Fruit fly (Drosophila melanogaster): ENCODE results near the gene CG14054.

The CG14054 gene

dm6 chrX:2076412-2077357 is 10.5 kb upstream of the CG14054 start, which contains the start of gene CG4025:
TSS of gene CG4025 (plus strand) at chrX:2076966.
- TF ChIP-seq Hr96 (GFP tag; optimal IDR thresholded peaks at IDR 0.05) (no peak), tj (GFP tag; optimal IDR thresholded peaks at IDR 0.05) (no peak), Mnt (GFP tag; optimal IDR thresholded peaks at IDR 0.05) (peak; percentile 10), CG1620 (GFP tag; optimal IDR thresholded peaks at IDR 0.05) (no peak), cic (GFP tag; optimal IDR thresholded peaks at IDR 0.05) (no peak), CG5204 (GFP tag; optimal IDR thresholded peaks at IDR 0.05) (no peak), Crg-1 (GFP tag; optimal IDR thresholded peaks at IDR 0.05) (no peak), ovo (GFP tag; optimal IDR thresholded peaks at IDR 0.05) (peak; percentile 56), Clk (GFP tag; optimal IDR thresholded peaks at IDR 0.05) (no peak), kay (GFP tag; ENCODE audit: borderline replicate concordance) (no peak), pad (GFP tag; optimal IDR thresholded peaks at IDR 0.05) (peak; percentile 99), toe (GFP tag; optimal IDR thresholded peaks at IDR 0.05) (no peak), CG33017 (tag; optimal IDR thresholded peaks at IDR 0.05) (no peak), CG14711 (tag; optimal IDR thresholded peaks at IDR 0.05) (no peak)

dm6 chrX:2075846-2076377 is 9.8 kb upstream of the CG14054 start, which contains the start of gene CG4045:
TSS of gene CG4045 (minus strand) at chrX:2075900.
- TF ChIP-seq Clk (GFP tag; optimal IDR thresholded peaks at IDR 0.05), result no peak
- TF ChIP-seq CG33017 (tag; optimal IDR thresholded peaks at IDR 0.05), result no peak
- TF ChIP-seq Hr96 (GFP tag; optimal IDR thresholded peaks at IDR 0.05), result no peak
- no peak for TF ChIP-seq cnc (optimal IDR thresholded peaks at IDR 0.05)
- peak; percentile 39 for TF ChIP-seq CG14711 (tag; optimal IDR thresholded peaks at IDR 0.05)
- TF ChIP-seq pad (GFP tag; optimal IDR thresholded peaks at IDR 0.05), result no peak
- TF ChIP-seq Crg-1 (GFP tag; optimal IDR thresholded peaks at IDR 0.05), result no peak
- peak; percentile 14 for TF ChIP-seq tj (GFP tag; optimal IDR thresholded peaks at IDR 0.05)
- TF ChIP-seq cic (GFP tag; optimal IDR thresholded peaks at IDR 0.05), result no peak
- no peak for TF ChIP-seq CG1620 (GFP tag; optimal IDR thresholded peaks at IDR 0.05)
- TF ChIP-seq CG11617 (GFP tag; optimal IDR thresholded peaks at IDR 0.05), result peak; percentile 33
- TF ChIP-seq bab1 (GFP tag; optimal IDR thresholded peaks at IDR 0.05), result peak; percentile 79
- TF ChIP-seq CG7101 (tag; optimal IDR thresholded peaks at IDR 0.05), result peak; percentile 55
- no peak for TF ChIP-seq CG5204 (GFP tag; optimal IDR thresholded peaks at IDR 0.05)
- peak; percentile 26 for TF ChIP-seq Mnt (GFP tag; optimal IDR thresholded peaks at IDR 0.05)
- no peak for TF ChIP-seq CG7045 (GFP tag; optimal IDR thresholded peaks at IDR 0.05)
- TF ChIP-seq toe (GFP tag; optimal IDR thresholded peaks at IDR 0.05), result no peak
- peak; percentile 68 for TF ChIP-seq ovo (GFP tag; optimal IDR thresholded peaks at IDR 0.05)

- TF ChIP-seq kay (GFP tag; ENCODE audit: borderline replicate concordance) (no peak), CG33017 (tag; optimal IDR thresholded peaks at IDR 0.05) (no peak), bab1 (GFP tag; optimal IDR thresholded peaks at IDR 0.05) (peak; percentile 81), Mnt (GFP tag; optimal IDR thresholded peaks at IDR 0.05) (peak; percentile 80), cic (GFP tag; optimal IDR thresholded peaks at IDR 0.05) (no peak), ovo (GFP tag; optimal IDR thresholded peaks at IDR 0.05) (peak; percentile 1), tj (GFP tag; optimal IDR thresholded peaks at IDR 0.05) (no peak), cnc (optimal IDR thresholded peaks at IDR 0.05) (no peak), CG1620 (GFP tag; optimal IDR thresholded peaks at IDR 0.05) (peak; percentile 53), CG12768 (GFP tag; optimal IDR thresholded peaks at IDR 0.05) (no peak), Crg-1 (GFP tag; optimal IDR thresholded peaks at IDR 0.05) (no peak), CG7101 (tag; optimal IDR thresholded peaks at IDR 0.05) (peak; percentile 52), CG5204 (GFP tag; optimal IDR thresholded peaks at IDR 0.05) (no peak), CG14711 (tag; optimal IDR thresholded peaks at IDR 0.05) (no peak), Hr96 (GFP tag; optimal IDR thresholded peaks at IDR 0.05) (no peak), pad (GFP tag; optimal IDR thresholded peaks at IDR 0.05) (peak; percentile 25), CG7045 (GFP tag; optimal IDR thresholded peaks at IDR 0.05) (no peak), Clk (GFP tag; optimal IDR thresholded peaks at IDR 0.05) (no peak), CG11617 (GFP tag; optimal IDR thresholded peaks at IDR 0.05) (peak; percentile 25), toe (GFP tag; optimal IDR thresholded peaks at IDR 0.05) (no peak)
Measured at dm6 chrX:2073325-2073724, 7.2 kb upstream of the CG14054 start, which contains the start of gene CG4199. TSS of gene CG4199 (minus strand) at chrX:2073483.

dm6 chrX:2071878-2072817 is 6.0 kb upstream of the CG14054 start, which contains the start of gene Rtca:
TSS of gene Rtca (plus strand) at chrX:2072413.
- TF ChIP-seq Mnt (GFP tag; optimal IDR thresholded peaks at IDR 0.05), result peak; percentile 7
- TF ChIP-seq Clk (GFP tag; optimal IDR thresholded peaks at IDR 0.05), result no peak
- no peak for TF ChIP-seq ovo (GFP tag; optimal IDR thresholded peaks at IDR 0.05)
- TF ChIP-seq tj (GFP tag; optimal IDR thresholded peaks at IDR 0.05), result peak; percentile 19
- no peak for TF ChIP-seq CG14711 (tag; optimal IDR thresholded peaks at IDR 0.05)
- peak; percentile 59 for TF ChIP-seq CG12768 (GFP tag; optimal IDR thresholded peaks at IDR 0.05)
- TF ChIP-seq CG7101 (tag; optimal IDR thresholded peaks at IDR 0.05), result peak; percentile 72
- peak; percentile 9 for TF ChIP-seq bab1 (GFP tag; optimal IDR thresholded peaks at IDR 0.05)
- TF ChIP-seq Hr96 (GFP tag; optimal IDR thresholded peaks at IDR 0.05), result peak; percentile 62
- TF ChIP-seq Crg-1 (GFP tag; optimal IDR thresholded peaks at IDR 0.05), result peak; percentile 12
- TF ChIP-seq CG1620 (GFP tag; optimal IDR thresholded peaks at IDR 0.05), result no peak
- TF ChIP-seq pad (GFP tag; optimal IDR thresholded peaks at IDR 0.05), result peak; percentile 35
- no peak for TF ChIP-seq cnc (optimal IDR thresholded peaks at IDR 0.05)
- TF ChIP-seq CG5204 (GFP tag; optimal IDR thresholded peaks at IDR 0.05), result no peak
- TF ChIP-seq toe (GFP tag; optimal IDR thresholded peaks at IDR 0.05), result no peak
- peak; percentile 73 for TF ChIP-seq CG11617 (GFP tag; optimal IDR thresholded peaks at IDR 0.05)
- peak; percentile 21 for TF ChIP-seq CG33017 (tag; optimal IDR thresholded peaks at IDR 0.05)
- peak; percentile 49 for TF ChIP-seq CG7045 (GFP tag; optimal IDR thresholded peaks at IDR 0.05)
- TF ChIP-seq kay (GFP tag; ENCODE audit: borderline replicate concordance), result no peak
- no peak for TF ChIP-seq cic (GFP tag; optimal IDR thresholded peaks at IDR 0.05)

All from whole organism, adult.